Worm (Caenorhabditis elegans): Measurements from ENCODE around the gene dop-1.

Gene dop-1

ce11 chrX:4371413-4371812 is 47.2 kb downstream of the dop-1 start, which contains the start of gene R160.13:
R160.13 (minus strand) TSS chrX:4371513.
- no peak for TF ChIP-seq mep-1 (tag; optimal IDR thresholded peaks at IDR 0.05)
- TF ChIP-seq snpc-4 (tag; optimal IDR thresholded peaks at IDR 0.05): no peak
- no peak for TF ChIP-seq unc-120 (tag; optimal IDR thresholded peaks at IDR 0.05; ENCODE audit: poor library complexity, severe bottlenecking)
- no peak for TF ChIP-seq ceh-83 (GFP tag; optimal IDR thresholded peaks at IDR 0.05)
- TF ChIP-seq zip-8 (tag; optimal IDR thresholded peaks at IDR 0.05): no peak
- no peak for TF ChIP-seq nhr-237 (tag; optimal IDR thresholded peaks at IDR 0.05)
- TF ChIP-seq cnd-1 (tag; optimal IDR thresholded peaks at IDR 0.05): no peak
- TF ChIP-seq M03D4.4 (tag; optimal IDR thresholded peaks at IDR 0.05): no peak
- no peak for TF ChIP-seq sptf-1 (tag; optimal IDR thresholded peaks at IDR 0.05)
- TF ChIP-seq mab-5 (tag; optimal IDR thresholded peaks at IDR 0.05): no peak
- no peak for TF ChIP-seq ces-1 (GFP tag; optimal IDR thresholded peaks at IDR 0.05)
- no peak for TF ChIP-seq mls-2 (tag; optimal IDR thresholded peaks at IDR 0.05)
- no peak for TF ChIP-seq hlh-1 (tag; optimal IDR thresholded peaks at IDR 0.05)
- no peak for TF ChIP-seq lin-32 (GFP tag; optimal IDR thresholded peaks at IDR 0.05)
- TF ChIP-seq ceh-39 (tag; optimal IDR thresholded peaks at IDR 0.05): no peak
- TF ChIP-seq ceh-43 (GFP tag; optimal IDR thresholded peaks at IDR 0.05): no peak

ce11 chrX:4370756-4371155 is 47.9 kb downstream of the dop-1 start, which contains the start of gene R160.5:
R160.5 (minus strand) TSS chrX:4370856.
- no peak for TF ChIP-seq sptf-1 (tag; optimal IDR thresholded peaks at IDR 0.05)

- TF ChIP-seq ztf-11 (tag; optimal IDR thresholded peaks at IDR 0.05): no peak
- TF ChIP-seq lsy-2 (tag; optimal IDR thresholded peaks at IDR 0.05): no peak
- TF ChIP-seq sptf-1 (tag; optimal IDR thresholded peaks at IDR 0.05): no peak
- no peak for TF ChIP-seq nhr-12 (tag; optimal IDR thresholded peaks at IDR 0.05)
- no peak for TF ChIP-seq blmp-1 (tag; optimal IDR thresholded peaks at IDR 0.05)
- TF ChIP-seq hlh-1 (tag; optimal IDR thresholded peaks at IDR 0.05): no peak
- no peak for TF ChIP-seq sem-2 (GFP tag; optimal IDR thresholded peaks at IDR 0.05)
- TF ChIP-seq mab-5 (tag; optimal IDR thresholded peaks at IDR 0.05): no peak
- no peak for TF ChIP-seq drap-1 (GFP tag; optimal IDR thresholded peaks at IDR 0.05)
- TF ChIP-seq bed-3 (GFP tag; optimal IDR thresholded peaks at IDR 0.05): no peak
These were observed 49.9 kb downstream of the dop-1 start, which contains the start of gene R160.4 for ce11 chrX:4368800-4369199. R160.4 (minus strand) TSS chrX:4368900.

ce11 chrX:4367414-4367813 is 51.2 kb downstream of the dop-1 start, which contains the start of gene R160.10:
R160.10 (minus strand) TSS chrX:4367514.
- TF ChIP-seq ceh-43 (GFP tag; optimal IDR thresholded peaks at IDR 0.05) (no peak), pha-4 (tag; optimal IDR thresholded peaks at IDR 0.05) (no peak), hlh-1 (tag; optimal IDR thresholded peaks at IDR 0.05) (no peak), sem-2 (GFP tag; optimal IDR thresholded peaks at IDR 0.05) (no peak), tbx-8 (GFP tag; optimal IDR thresholded peaks at IDR 0.05) (no peak), blmp-1 (tag; optimal IDR thresholded peaks at IDR 0.05) (no peak), nhr-28 (tag; optimal IDR thresholded peaks at IDR 0.05) (no peak), mep-1 (tag; optimal IDR thresholded peaks at IDR 0.05) (no peak), cnd-1 (tag; optimal IDR thresholded peaks at IDR 0.05) (no peak), zip-8 (tag; optimal IDR thresholded peaks at IDR 0.05) (no peak), flh-1 (GFP tag; optimal IDR thresholded peaks at IDR 0.05) (no peak), elt-1 (tag; optimal IDR thresholded peaks at IDR 0.05; ENCODE audit: borderline replicate concordance, insufficient read depth) (no peak), lin-13 (tag; optimal IDR thresholded peaks at IDR 0.05) (no peak), nhr-2 (tag; optimal IDR thresholded peaks at IDR 0.05) (no peak), ztf-11 (tag; optimal IDR thresholded peaks at IDR 0.05) (no peak), sptf-1 (tag; optimal IDR thresholded peaks at IDR 0.05) (no peak), ces-1 (GFP tag; optimal IDR thresholded peaks at IDR 0.05) (no peak), lsy-2 (tag; optimal IDR thresholded peaks at IDR 0.05) (no peak)

ce11 chrX:4366231-4366630 is 52.4 kb downstream of the dop-1 start, which contains the start of gene R160.3:
R160.3 (minus strand) TSS chrX:4366331.
- no peak for TF ChIP-seq ceh-39 (tag; optimal IDR thresholded peaks at IDR 0.05)
- TF ChIP-seq drap-1 (GFP tag; optimal IDR thresholded peaks at IDR 0.05): no peak
- TF ChIP-seq ces-1 (GFP tag; optimal IDR thresholded peaks at IDR 0.05): no peak
- TF ChIP-seq mep-1 (tag; optimal IDR thresholded peaks at IDR 0.05): no peak
- no peak for TF ChIP-seq blmp-1 (tag; optimal IDR thresholded peaks at IDR 0.05)
- TF ChIP-seq sem-2 (GFP tag; optimal IDR thresholded peaks at IDR 0.05): no peak
- no peak for TF ChIP-seq ceh-83 (GFP tag; optimal IDR thresholded peaks at IDR 0.05)
- no peak for TF ChIP-seq unc-120 (tag; optimal IDR thresholded peaks at IDR 0.05; ENCODE audit: poor library complexity, severe bottlenecking)
- no peak for TF ChIP-seq bed-3 (GFP tag; optimal IDR thresholded peaks at IDR 0.05)
- TF ChIP-seq unc-62 (GFP tag; optimal IDR thresholded peaks at IDR 0.05): no peak
- no peak for TF ChIP-seq elt-1 (tag; optimal IDR thresholded peaks at IDR 0.05; ENCODE audit: borderline replicate concordance, insufficient read depth)
- TF ChIP-seq nhr-12 (tag; optimal IDR thresholded peaks at IDR 0.05): no peak
- TF ChIP-seq nhr-237 (tag; optimal IDR thresholded peaks at IDR 0.05): no peak
- TF ChIP-seq elt-3 (tag; optimal IDR thresholded peaks at IDR 0.05): no peak
